Fruit fly (Drosophila melanogaster) whole organism, embryonic: ENCODE results near the gene CG14095.

Experiments
- B-H1 ChIP-seq: fragments of 200-800 bp; sonication (Bioruptor generic); IDR thresholded peaks from 3 replicates; pipeline ENCODE4 v1.3.6; 2022; ENCODE audit warnings: missing biosample characterization, missing genetic modification characterization
- Bteb2 ChIP-seq: fragments of 200-800 bp; sonication (Bioruptor generic); optimal IDR thresholded peaks from 2 replicates; lab custom pipeline; 2016; ENCODE audit warnings: missing biosample characterization, missing genetic modification characterization
- CG10321 ChIP-seq: fragments of 200-800 bp; sonication (Bioruptor generic); IDR thresholded peaks from 2 replicates; pipeline ENCODE4 v1.3.6; 2022; ENCODE audit warnings: missing biosample characterization, missing genetic modification characterization
- CG12236 ChIP-seq: fragments of 200-800 bp; sonication (Bioruptor generic); optimal IDR thresholded peaks from 2 replicates; lab custom pipeline; 2016; ENCODE audit warnings: missing biosample characterization, missing genetic modification characterization
- CG12769 ChIP-seq: fragments of 200-800 bp; sonication (Bioruptor generic); optimal IDR thresholded peaks from 2 replicates; lab custom pipeline; 2019; ENCODE audit warnings: missing biosample characterization, mild to moderate bottlenecking, missing genetic modification characterization, moderate library complexity
- CG13775 ChIP-seq: fragments of 200-800 bp; sonication (Bioruptor generic); optimal IDR thresholded peaks from 3 replicates; lab custom pipeline; 2017; ENCODE audit warnings: missing biosample characterization, mild to moderate bottlenecking, missing genetic modification characterization
- CG13894 ChIP-seq: fragments of 200-800 bp; sonication (Bioruptor generic); optimal IDR thresholded peaks from 3 replicates; lab custom pipeline; 2018; ENCODE audit warnings: missing biosample characterization, mild to moderate bottlenecking, missing genetic modification characterization, moderate library complexity
- CG14667 ChIP-seq: fragments of 200-800 bp; sonication (Bioruptor generic); IDR thresholded peaks from 2 replicates; pipeline ENCODE4 v1.3.6; 2022; ENCODE audit warnings: missing biosample characterization, missing genetic modification characterization
- CG17328 ChIP-seq: fragments of 200-800 bp; sonication (Bioruptor generic); IDR thresholded peaks from 2 replicates; pipeline ENCODE4 v1.3.6; 2022; ENCODE audit warnings: missing biosample characterization, missing genetic modification characterization
- CG17359 ChIP-seq: fragments of 200-800 bp; sonication (Bioruptor generic); optimal IDR thresholded peaks from 3 replicates; lab custom pipeline; 2018; ENCODE audit warnings: missing biosample characterization, mild to moderate bottlenecking, missing genetic modification characterization, moderate library complexity
- CG33557 ChIP-seq: fragments of 200-800 bp; sonication (Bioruptor generic); optimal IDR thresholded peaks from 2 replicates; lab custom pipeline; 2019; ENCODE audit warnings: missing biosample characterization, mild to moderate bottlenecking, missing genetic modification characterization, moderate library complexity
- CG3847 ChIP-seq: fragments of 200-800 bp; sonication (Bioruptor generic); IDR thresholded peaks from 2 replicates; pipeline ENCODE4 v1.3.6; 2022; ENCODE audit warnings: missing biosample characterization, missing genetic modification characterization
- CG4707 ChIP-seq: fragments of 200-800 bp; sonication (Bioruptor generic); optimal IDR thresholded peaks from 2 replicates; lab custom pipeline; 2018; ENCODE audit warnings: missing biosample characterization, mild to moderate bottlenecking, missing genetic modification characterization, moderate library complexity
- CG8359 ChIP-seq: fragments of 200-800 bp; sonication (Bioruptor generic); optimal IDR thresholded peaks from 2 replicates; lab custom pipeline; 2017; ENCODE audit warnings: missing biosample characterization, mild to moderate bottlenecking, missing genetic modification characterization, borderline replicate concordance
- CG9727 ChIP-seq: fragments of 200-800 bp; sonication (Bioruptor generic); optimal IDR thresholded peaks from 3 replicates; lab custom pipeline; 2017; ENCODE audit warnings: missing biosample characterization, mild to moderate bottlenecking, missing genetic modification characterization
- CG9817 ChIP-seq: fragments of 200-800 bp; sonication (Bioruptor generic); optimal IDR thresholded peaks from 2 replicates; lab custom pipeline; 2018; ENCODE audit warnings: missing biosample characterization, mild to moderate bottlenecking, missing genetic modification characterization, moderate library complexity
- CG9876 ChIP-seq: fragments of 200-800 bp; sonication (Bioruptor generic); optimal IDR thresholded peaks from 2 replicates; lab custom pipeline; 2016; ENCODE audit warnings: missing biosample characterization, missing genetic modification characterization
- CoRest ChIP-seq: fragments of 200-800 bp; sonication (Bioruptor generic); optimal IDR thresholded peaks from 3 replicates; lab custom pipeline; 2018; ENCODE audit warnings: missing biosample characterization, mild to moderate bottlenecking, missing genetic modification characterization, moderate library complexity
- HLH3B ChIP-seq: fragments of 200-800 bp; sonication (Bioruptor generic); IDR thresholded peaks from 2 replicates; pipeline ENCODE4 v1.3.6; 2022; ENCODE audit warnings: missing biosample characterization, missing genetic modification characterization
- Hmx ChIP-seq: fragments of 200-800 bp; sonication (Bioruptor generic); optimal IDR thresholded peaks from 2 replicates; lab custom pipeline; 2016; ENCODE audit warnings: missing biosample characterization, missing genetic modification characterization
- Hr78 ChIP-seq, 2 experiments: fragments of 200-800 bp in 1 of 2; fragments of >200 bp in 1 of 2; sonication (Bioruptor generic) in 1 of 2; optimal IDR thresholded peaks; 2 replicates each; lab custom pipeline; 2017 to 2019; ENCODE audit warnings: missing biosample characterization in 2 of 2, missing genetic modification characterization in 2 of 2, mild to moderate bottlenecking in 1 of 2, moderate library complexity in 1 of 2
- Jarid2 ChIP-seq: fragments of 200-800 bp; sonication (Bioruptor generic); optimal IDR thresholded peaks from 3 replicates; lab custom pipeline; 2017; ENCODE audit warnings: mild to moderate bottlenecking, missing biosample characterization, missing genetic modification reagents, missing genetic modification characterization
- Med ChIP-seq: fragments of 200-800 bp; sonication (Bioruptor generic); peaks from one replicate; lab custom pipeline; 2016; ENCODE audit warnings: missing biosample characterization, missing genetic modification characterization, mild to moderate bottlenecking, inconsistent platforms, moderate library complexity
- Mrtf ChIP-seq: fragments of 200-800 bp; sonication (Bioruptor generic); IDR thresholded peaks from 3 replicates; pipeline ENCODE4 v1.3.6; 2022; ENCODE audit warnings: missing biosample characterization, missing genetic modification characterization
- NK7.1 ChIP-seq: fragments of 200-800 bp; sonication (Bioruptor generic); optimal IDR thresholded peaks from 3 replicates; lab custom pipeline; 2016; ENCODE audit warnings: missing biosample characterization, missing genetic modification characterization
- Nf-YB ChIP-seq: fragments of 200-800 bp; sonication (Bioruptor generic); optimal IDR thresholded peaks from 3 replicates; lab custom pipeline; 2019; ENCODE audit warnings: missing biosample characterization, mild to moderate bottlenecking, missing genetic modification characterization, moderate library complexity
- NfI ChIP-seq: fragments of 200-800 bp; sonication (Bioruptor generic); optimal IDR thresholded peaks from 3 replicates; lab custom pipeline; 2018; ENCODE audit warnings: missing biosample characterization, mild to moderate bottlenecking, missing genetic modification characterization, moderate library complexity
- Pdp1 ChIP-seq, 2 experiments: fragments of 200-800 bp; sonication (Bioruptor generic); optimal IDR thresholded peaks; 3 replicates each; lab custom pipeline; 2016; ENCODE audit warnings: missing biosample characterization in 2 of 2, missing genetic modification characterization in 2 of 2, mild to moderate bottlenecking in 1 of 2, moderate library complexity in 1 of 2
- TFAM ChIP-seq: fragments of 200-800 bp; sonication (Bioruptor generic); optimal IDR thresholded peaks from 2 replicates; lab custom pipeline; 2017; ENCODE audit warnings: missing biosample characterization, missing genetic modification characterization, inconsistent platforms
- Xbp1 ChIP-seq: fragments of 200-800 bp; sonication (Bioruptor generic); optimal IDR thresholded peaks from 3 replicates; lab custom pipeline; 2016; ENCODE audit warnings: missing biosample characterization, mild to moderate bottlenecking, missing genetic modification characterization
- chif ChIP-seq, 2 experiments: fragments of 200-800 bp; sonication (Bioruptor generic); optimal IDR thresholded peaks; 3 replicates each; lab custom pipeline; 2016; ENCODE audit warnings: missing biosample characterization in 2 of 2, missing genetic modification characterization in 2 of 2
- chn ChIP-seq: fragments of 200-800 bp; sonication (Bioruptor generic); optimal IDR thresholded peaks from 2 replicates; lab custom pipeline; 2016; ENCODE audit warnings: missing biosample characterization, missing genetic modification characterization
- ci ChIP-seq: fragments of 200-800 bp; sonication (Bioruptor generic); IDR thresholded peaks from 3 replicates; pipeline ENCODE4 v1.3.6; 2022; ENCODE audit warnings: missing biosample characterization, missing genetic modification characterization
- corto ChIP-seq: fragments of 200-800 bp; sonication (Bioruptor generic); optimal IDR thresholded peaks from 2 replicates; lab custom pipeline; 2016; ENCODE audit warnings: missing biosample characterization, mild to moderate bottlenecking, missing genetic modification characterization, moderate library complexity
- dpn ChIP-seq, 2 experiments: fragments of 200-800 bp; sonication (Bioruptor generic); optimal IDR thresholded peaks; 3 replicates each; lab custom pipeline; 2016; ENCODE audit warnings: missing biosample characterization in 2 of 2, missing genetic modification characterization in 2 of 2
- dysf ChIP-seq: fragments of 200-800 bp; sonication (Bioruptor generic); IDR thresholded peaks from 3 replicates; pipeline ENCODE4 v1.3.6; 2022; ENCODE audit warnings: missing biosample characterization, missing genetic modification characterization
- ftz-f1 ChIP-seq: fragments of 200-800 bp; sonication (Bioruptor generic); optimal IDR thresholded peaks from 2 replicates; lab custom pipeline; 2016; ENCODE audit warnings: missing biosample characterization, missing genetic modification characterization
- gce ChIP-seq: fragments of 200-800 bp; sonication (Bioruptor generic); IDR thresholded peaks from 3 replicates; pipeline ENCODE4 v1.3.6; 2022; ENCODE audit warnings: missing biosample characterization, missing genetic modification characterization
- inv ChIP-seq: fragments of 200-800 bp; sonication (Bioruptor generic); IDR thresholded peaks from 2 replicates; pipeline ENCODE4 v1.3.6; 2022; ENCODE audit warnings: missing biosample characterization, missing genetic modification characterization; ENCODE audit not compliant: partially characterized antibody
- kay ChIP-seq: fragments of 200-800 bp; sonication (Bioruptor generic); optimal IDR thresholded peaks from 2 replicates; lab custom pipeline; 2016; ENCODE audit warnings: missing biosample characterization, missing genetic modification characterization
- lilli ChIP-seq: fragments of 200-800 bp; sonication (Bioruptor generic); optimal IDR thresholded peaks from 3 replicates; lab custom pipeline; 2016; ENCODE audit warnings: missing biosample characterization, missing genetic modification characterization
- lmd ChIP-seq: fragments of 200-800 bp; sonication (Bioruptor generic); IDR thresholded peaks from 2 replicates; pipeline ENCODE4 v1.3.6; 2022; ENCODE audit warnings: missing biosample characterization, missing genetic modification characterization
- maf-S ChIP-seq: fragments of 200-800 bp; sonication (Bioruptor generic); optimal IDR thresholded peaks from 2 replicates; lab custom pipeline; 2016; ENCODE audit warnings: missing biosample characterization, missing genetic modification characterization
- nerfin-2 ChIP-seq: fragments of 200-800 bp; sonication (Bioruptor generic); IDR thresholded peaks from 2 replicates; pipeline ENCODE4 v1.3.6; 2022; ENCODE audit warnings: missing biosample characterization, missing genetic modification characterization; ENCODE audit not compliant: partially characterized antibody
- prd ChIP-seq, 3 experiments: fragments of >200 bp in 2 of 3; fragments of 200-800 bp in 1 of 3; sonication (Bioruptor generic) in 1 of 3; optimal IDR thresholded peaks in 2 of 3; IDR thresholded peaks in 1 of 3; 2 replicates in 2 of 3; 3 replicates in 1 of 3; pipeline versions ENCODE4 v1.3.6 to Lab custom; 2017 to 2022; ENCODE audit warnings: missing biosample characterization in 1 of 3, missing genetic modification characterization in 1 of 3
- repo ChIP-seq: fragments of 200-800 bp; sonication (Bioruptor generic); optimal IDR thresholded peaks from 2 replicates; lab custom pipeline; 2016; ENCODE audit warnings: missing biosample characterization, missing genetic modification characterization
- sima ChIP-seq: fragments of 200-800 bp; sonication (Bioruptor generic); optimal IDR thresholded peaks from 2 replicates; lab custom pipeline; 2016; ENCODE audit warnings: missing biosample characterization, missing genetic modification characterization
- ttk ChIP-seq: fragments of 200-800 bp; sonication (Bioruptor generic); IDR thresholded peaks from 2 replicates; pipeline ENCODE4 v2.1.2; 2022; ENCODE audit warnings: missing biosample characterization, missing genetic modification characterization
- unpg ChIP-seq: fragments of 200-800 bp; sonication (Bioruptor generic); optimal IDR thresholded peaks from 3 replicates; lab custom pipeline; 2018; ENCODE audit warnings: missing biosample characterization, mild to moderate bottlenecking, missing genetic modification characterization, moderate library complexity
- z ChIP-seq: fragments of 200-800 bp; sonication (Bioruptor generic); IDR thresholded peaks from 3 replicates; pipeline ENCODE4 v1.3.6; 2022; ENCODE audit warnings: missing biosample characterization, missing genetic modification characterization

Gene CG14095

dm6 chr3L:19444092-19444491 lies 20.5 kb downstream of the CG14095 start (continued):
- TF ChIP-seq Nf-YB (GFP tag; lab: Kevin White, UChicago) = no peak
- TF ChIP-seq sima (GFP tag; lab: Kevin White, UChicago) = no peak
- TF ChIP-seq ci (GFP tag; lab: Robert Waterston, UW) = 0 out of 3 replicates have a peak, but pooled peaks have one; percentile 34
- TF ChIP-seq dysf (GFP tag; lab: Robert Waterston, UW) = peak; percentile 33; the same call in 1 of the 3 replicates
- TF ChIP-seq maf-S (GFP tag; lab: Kevin White, UChicago) = no peak
- TF ChIP-seq nerfin-2 = no peak
- TF ChIP-seq CG12236 = no peak
- peak; percentile 36 for TF ChIP-seq CG12769
- TF ChIP-seq corto (GFP tag; lab: Kevin White, UChicago) = no peak
- TF ChIP-seq CG8359 (GFP tag; lab: Kevin White, UChicago) = no peak
- TF ChIP-seq chn (GFP tag; lab: Kevin White, UChicago) = peak; percentile 15
- TF ChIP-seq CG3847 (GFP tag; lab: Robert Waterston, UW) = 0 out of 2 replicates have a peak, but pooled peaks have one; percentile 21
- no peak for TF ChIP-seq ftz-f1 (GFP tag; lab: Kevin White, UChicago)
- peak in 1 of 2 experiments; percentile 33 for TF ChIP-seq chif (GFP tag; optimal IDR thresholded peaks at IDR 0.05; lab: Kevin White, UChicago)
- no peak for TF ChIP-seq CG9817 (tag; lab: Kevin White, UChicago)
- TF ChIP-seq CG9876 = no peak
- no peak for TF ChIP-seq CG9727
- TF ChIP-seq CG13775 (GFP tag; lab: Kevin White, UChicago) = no peak
- peak; percentile 36 for TF ChIP-seq lilli (GFP tag; lab: Kevin White, UChicago)
- TF ChIP-seq Pdp1 (GFP tag; optimal IDR thresholded peaks at IDR 0.05; lab: Kevin White, UChicago) = peak in 1 of 2 experiments; percentile 31
- TF ChIP-seq NK7.1 = no peak
- no peak for TF ChIP-seq CoRest
- no peak for TF ChIP-seq CG4707 (GFP tag; lab: Kevin White, UChicago)
- TF ChIP-seq Hmx (GFP tag; lab: Kevin White, UChicago) = no peak
- no peak for TF ChIP-seq z
- TF ChIP-seq prd (optimal IDR thresholded peaks at IDR 0.05; lab: Kevin White, UChicago) = no peak
- peak; percentile 70; the same call in 2 of the 3 replicates for TF ChIP-seq prd (GFP tag; IDR thresholded peaks at IDR 0.05; lab: Robert Waterston, UW)
- no peak for TF ChIP-seq CG17328 (GFP tag; lab: Robert Waterston, UW)
- no peak for TF ChIP-seq repo
- 0 out of 2 replicates have a peak, but pooled peaks have one; percentile 47 for TF ChIP-seq HLH3B (GFP tag; lab: Robert Waterston, UW)
- no peak for TF ChIP-seq gce (GFP tag; lab: Robert Waterston, UW)
- TF ChIP-seq lmd = 0 out of 2 replicates have a peak, but pooled peaks have one; percentile 35
- TF ChIP-seq CG17359 (tag; lab: Kevin White, UChicago) = no peak
- TF ChIP-seq Bteb2 (GFP tag; lab: Kevin White, UChicago) = no peak
- TF ChIP-seq TFAM (GFP tag; lab: Kevin White, UChicago) = no peak
- no peak for TF ChIP-seq B-H1
- TF ChIP-seq CG14667 = peak; percentile 14; the same call in 1 of the 2 replicates
- no peak for TF ChIP-seq inv (GFP tag; lab: Robert Waterston, UW)
- TF ChIP-seq CG13894 (tag; lab: Kevin White, UChicago) = no peak
- peak; percentile 75 for TF ChIP-seq Med (GFP tag; lab: Kevin White, UChicago)
- peak; percentile 33; the same call in 1 of the 3 replicates for TF ChIP-seq Mrtf (GFP tag; lab: Robert Waterston, UW)
- no peak for TF ChIP-seq Jarid2
- peak; percentile 29 for TF ChIP-seq Xbp1 (GFP tag; lab: Kevin White, UChicago)
- no peak for TF ChIP-seq CG10321 (GFP tag; lab: Robert Waterston, UW)
- TF ChIP-seq kay = no peak
- TF ChIP-seq unpg = peak; percentile 20
- no peak for TF ChIP-seq Hr78 (GFP tag; optimal IDR thresholded peaks at IDR 0.05; lab: Kevin White, UChicago)
- no peak for TF ChIP-seq CG33557 (GFP tag; lab: Kevin White, UChicago)
- TF ChIP-seq NfI = peak; percentile 16
- TF ChIP-seq ttk (GFP tag; lab: Robert Waterston, UW) = 0 out of 2 replicates have a peak, but pooled peaks have one; percentile 19
- peak; percentile 4 to 33 for TF ChIP-seq dpn (GFP tag; optimal IDR thresholded peaks at IDR 0.05; lab: Kevin White, UChicago)
